Worm (Caenorhabditis elegans) whole organism, dauer: ENCODE measurements around the gene wdr-5.3.

Experiments used
- unc-62 ChIP-seq: sonication (generic microtip); optimal IDR thresholded peaks from 2 replicates; lab custom pipeline; 2017; ENCODE audit warnings: missing biosample characterization, missing genetic modification reagents, missing genetic modification characterization

wdr-5.3 gene

ce11 chrV:10773216-10773615 is 36.3 kb downstream of the wdr-5.3 start:
- no peak for TF ChIP-seq unc-62

- TF ChIP-seq unc-62 = no peak
Measured at ce11 chrV:10776528-10777055, 39.7 kb downstream of the wdr-5.3 start, which contains the start of gene D1054.5. Gene D1054.5, minus strand, starts transcription at chrV:10776578.

- no peak for TF ChIP-seq unc-62
Measured at ce11 chrV:10784011-10784410, 47.1 kb downstream of the wdr-5.3 start, which contains the start of gene D1054.8. Gene D1054.8, plus strand, starts transcription at chrV:10784311.
